Fruit fly (Drosophila melanogaster): Measurements from ENCODE around the gene LIMK1.

dm6 chrX:12574666-12575202 is 17.3 kb downstream of the LIMK1 start:
- TF ChIP-seq CG8478 (optimal IDR thresholded peaks at IDR 0.05) (no peak), CTCF (optimal IDR thresholded peaks at IDR 0.05) (no peak)
